Fruit fly (Drosophila melanogaster) Kc167 (cell line): ENCODE data around the gene CG14636.

Experiments used
- h ChIP-seq: fragments of >200 bp; optimal IDR thresholded peaks from 3 replicates; lab custom pipeline; 2018; ENCODE audit warnings: missing external identifiers
- insv ChIP-seq: fragments of >200 bp; optimal IDR thresholded peaks from 3 replicates; lab custom pipeline; 2018; ENCODE audit warnings: missing external identifiers

dm6 chr3R:4180543-4181214 is 34.4 kb downstream of the CG14636 start:
- TF ChIP-seq insv (lab: Kevin White, UChicago) (no peak), h (no peak)
